Fruit fly (Drosophila melanogaster): Measurements from ENCODE around the gene CG16888.

DNA sequence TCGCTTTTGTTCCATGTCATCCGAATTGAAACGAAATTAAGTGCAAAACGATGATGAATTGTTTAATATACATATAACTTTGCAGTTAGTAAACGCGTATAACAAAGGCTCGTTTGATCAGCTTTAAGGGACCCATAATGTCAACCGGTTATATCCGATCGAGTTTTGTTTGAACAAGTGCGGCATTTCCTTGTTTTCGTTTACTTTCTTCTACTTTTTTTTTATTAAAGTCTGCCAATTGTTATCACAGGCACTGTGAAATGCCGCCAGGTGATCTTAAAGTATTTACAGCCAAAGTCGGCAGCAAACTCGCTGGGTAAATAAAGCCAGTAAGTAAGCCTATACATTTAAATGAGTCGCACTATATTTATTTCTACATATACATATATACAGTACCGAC lies 6.0 kb downstream of the CG16888 start:
- TF ChIP-seq Abd-B (GFP tag; optimal IDR thresholded peaks at IDR 0.05) (no peak), h (GFP tag; optimal IDR thresholded peaks at IDR 0.05) (peak; percentile 55), psq (GFP tag; optimal IDR thresholded peaks at IDR 0.05) (no peak), Hr78 (GFP tag; optimal IDR thresholded peaks at IDR 0.05) (no peak), usp (GFP tag; optimal IDR thresholded peaks at IDR 0.05) (no peak)

All from whole organism, wandering third instar larva.